Worm (Caenorhabditis elegans): ENCODE data around the gene ptp-1.
A peak's percentile ranks its signal among the peaks of the same experiment; 100 is the strongest.

DNA sequence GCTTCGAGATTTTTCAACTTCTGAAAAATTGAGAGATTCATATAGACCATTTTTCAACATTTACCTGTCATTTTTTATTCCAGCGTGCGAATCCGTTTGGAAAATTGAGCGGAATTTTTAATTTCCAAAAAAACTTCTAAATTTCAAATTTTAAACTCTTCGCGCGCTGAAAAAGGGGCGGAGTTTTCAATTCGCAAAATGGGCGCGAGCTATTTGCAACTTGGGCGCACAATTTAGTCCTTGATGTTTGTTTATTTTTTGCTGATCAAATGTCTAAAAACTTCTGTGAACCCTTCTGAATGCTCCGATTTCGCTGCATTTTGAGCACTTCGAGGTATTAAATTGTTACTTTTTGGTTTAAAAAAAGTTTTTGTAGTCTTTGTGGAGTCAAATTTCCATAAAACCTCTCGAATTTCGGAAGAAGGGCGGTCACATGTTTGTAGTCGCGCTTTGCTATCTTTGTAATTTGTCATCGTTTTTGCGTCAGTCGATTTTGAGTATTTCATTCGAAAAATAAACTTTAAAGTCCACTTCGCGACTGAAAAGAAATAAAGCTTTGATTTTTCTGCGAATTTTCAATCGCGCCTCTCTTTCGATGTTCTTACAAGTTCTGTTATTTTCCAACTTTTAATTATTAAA lies 60.3 kb downstream of the ptp-1 start, which contains the start of the genes madf-8 and gsr-1:
- no peak for TF ChIP-seq unc-62 (GFP tag; optimal IDR thresholded peaks at IDR 0.05)
- peak; percentile 36 for TF ChIP-seq sptf-1 (tag; optimal IDR thresholded peaks at IDR 0.05)
- no peak for TF ChIP-seq ceh-83 (GFP tag; optimal IDR thresholded peaks at IDR 0.05)
- TF ChIP-seq mab-5 (tag; optimal IDR thresholded peaks at IDR 0.05) = no peak
- no peak for TF ChIP-seq flh-1 (GFP tag; optimal IDR thresholded peaks at IDR 0.05)
- no peak for TF ChIP-seq lin-13 (tag; optimal IDR thresholded peaks at IDR 0.05)
- no peak for TF ChIP-seq bed-3 (GFP tag; optimal IDR thresholded peaks at IDR 0.05)
- peak; percentile 0 for TF ChIP-seq ces-1 (GFP tag; optimal IDR thresholded peaks at IDR 0.05)

All from whole organism, mixed stage, embryonic.